Worm (Caenorhabditis elegans) whole organism, midembryonic: ENCODE data around the gene gab-1.

Experiments
- T22C8.4 ChIP-seq: fragments of 200-800 bp; sonication (Bioruptor generic); IDR thresholded peaks from 2 replicates; pipeline ENCODE4 v1.3.6; 2022; ENCODE audit warnings: missing genetic modification characterization, missing compliant biosample characterization
- cog-1 ChIP-seq: sonication (generic microtip); optimal IDR thresholded peaks from 2 replicates; lab custom pipeline; 2016; ENCODE audit warnings: missing genetic modification characterization, missing compliant biosample characterization
- flt-1 ChIP-seq: fragments of 200-800 bp; sonication (Bioruptor generic); IDR thresholded peaks from 2 replicates; pipeline ENCODE4 v1.3.6; 2022; ENCODE audit warnings: missing genetic modification characterization, missing compliant biosample characterization
- klf-2 ChIP-seq: fragments of 200-800 bp; sonication (Bioruptor generic); conservative IDR thresholded peaks from 2 replicates; pipeline ENCODE4 v1.3.6; 2022; ENCODE audit warnings: missing genetic modification reagents, missing genetic modification characterization, missing compliant biosample characterization
- med-1 ChIP-seq: sonication (generic microtip); optimal IDR thresholded peaks from 2 replicates; lab custom pipeline; 2017; ENCODE audit warnings: missing genetic modification characterization, mild to moderate bottlenecking, missing compliant biosample characterization, antibody characterized with exemption, missing genetic modification reagents; ENCODE audit not compliant: insufficient read depth
- ref-1 ChIP-seq: fragments of 200-800 bp; sonication (Bioruptor generic); conservative IDR thresholded peaks from 2 replicates; pipeline ENCODE4 v1.3.6; 2022; ENCODE audit warnings: missing genetic modification reagents, missing genetic modification characterization, missing compliant biosample characterization
- tab-1 ChIP-seq: fragments of 200-800 bp; sonication (Bioruptor generic); IDR thresholded peaks from 2 replicates; pipeline ENCODE4 v1.3.6; 2022; ENCODE audit warnings: missing genetic modification characterization, missing compliant biosample characterization
- ztf-23 ChIP-seq: fragments of 200-800 bp; sonication (Bioruptor generic); IDR thresholded peaks from 2 replicates; pipeline ENCODE4 v1.3.6; 2022; ENCODE audit warnings: missing genetic modification reagents, missing genetic modification characterization, missing compliant biosample characterization
- ztf-29 ChIP-seq: fragments of 200-800 bp; sonication (Bioruptor generic); IDR thresholded peaks from 2 replicates; pipeline ENCODE4 v1.3.6; 2022; ENCODE audit warnings: missing genetic modification reagents, missing genetic modification characterization, missing compliant biosample characterization

Gene gab-1

DNA sequence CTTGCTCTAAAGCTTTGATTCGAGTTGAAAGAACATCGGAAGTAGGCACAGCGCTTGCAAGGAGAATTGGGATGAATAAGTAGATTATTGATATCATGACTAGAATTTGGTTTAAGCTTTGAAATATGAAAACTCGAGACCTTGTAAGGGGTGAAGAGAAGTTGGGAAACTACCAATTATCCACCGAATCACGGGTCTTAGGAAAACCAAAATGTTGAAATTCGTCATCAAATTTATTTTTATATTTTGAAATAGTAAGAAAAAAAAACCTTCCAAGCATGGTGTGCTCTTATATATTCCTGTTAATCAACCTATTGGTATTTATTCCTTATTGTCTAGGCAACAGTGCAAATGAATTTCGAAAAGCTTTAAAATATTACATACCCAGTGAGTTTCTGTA is 28.7 kb downstream of the gab-1 start, which contains the start of the genes irld-60 and irld-20:
irld-60 (minus strand) TSS at position 101 of the 400 bp plus-strand sequence.
irld-20 (plus strand) TSS at position 279 of the 400 bp plus-strand sequence.
- TF ChIP-seq tab-1 (GFP tag; lab: Robert Waterston, UW) (no peak), ztf-23 (GFP tag; lab: Robert Waterston, UW) (no peak), ref-1 (GFP tag; lab: Robert Waterston, UW) (no peak), ztf-29 (GFP tag; lab: Robert Waterston, UW) (no peak), cog-1 (tag; lab: Kevin White, UChicago) (no peak), klf-2 (GFP tag; lab: Robert Waterston, UW) (no peak), T22C8.4 (GFP tag; lab: Robert Waterston, UW) (no peak), flt-1 (GFP tag; lab: Robert Waterston, UW) (no peak), med-1 (GFP tag; lab: Kevin White, UChicago) (no peak)

DNA sequence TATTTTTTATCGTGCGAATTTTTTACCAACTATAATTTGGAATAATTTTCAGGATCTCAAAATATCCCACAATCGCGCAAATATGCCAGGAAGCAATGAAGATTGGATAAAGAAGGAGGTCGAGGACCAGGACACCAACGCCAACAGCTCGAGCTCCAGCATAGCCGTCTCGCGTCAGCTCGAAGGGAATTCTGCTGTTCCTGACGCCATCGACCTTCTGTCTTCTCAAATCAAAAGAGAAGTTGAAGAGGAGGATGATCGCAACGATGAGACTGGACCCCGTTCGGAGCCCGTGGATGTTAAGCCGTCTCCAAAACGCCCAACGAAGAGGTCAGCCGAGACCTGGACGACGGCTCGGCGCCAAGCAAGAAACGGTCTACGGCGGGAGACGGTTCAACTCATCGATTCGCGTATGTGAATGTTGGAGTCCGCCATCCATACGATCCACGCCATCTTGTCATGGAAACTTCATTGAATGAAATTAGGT is 33.1 kb downstream of the gab-1 start, which contains the start of gene Y111B2A.21:
Y111B2A.21 (plus strand) TSS at position 51 of the 487 bp plus-strand sequence.
- TF ChIP-seq tab-1 (GFP tag; lab: Robert Waterston, UW) (no peak), flt-1 (GFP tag; lab: Robert Waterston, UW) (no peak), ztf-23 (GFP tag; lab: Robert Waterston, UW) (no peak), klf-2 (GFP tag; lab: Robert Waterston, UW) (no peak), ref-1 (GFP tag; lab: Robert Waterston, UW) (no peak), cog-1 (tag; lab: Kevin White, UChicago) (no peak), T22C8.4 (GFP tag; lab: Robert Waterston, UW) (no peak), ztf-29 (GFP tag; lab: Robert Waterston, UW) (no peak), med-1 (GFP tag; lab: Kevin White, UChicago) (no peak)

DNA sequence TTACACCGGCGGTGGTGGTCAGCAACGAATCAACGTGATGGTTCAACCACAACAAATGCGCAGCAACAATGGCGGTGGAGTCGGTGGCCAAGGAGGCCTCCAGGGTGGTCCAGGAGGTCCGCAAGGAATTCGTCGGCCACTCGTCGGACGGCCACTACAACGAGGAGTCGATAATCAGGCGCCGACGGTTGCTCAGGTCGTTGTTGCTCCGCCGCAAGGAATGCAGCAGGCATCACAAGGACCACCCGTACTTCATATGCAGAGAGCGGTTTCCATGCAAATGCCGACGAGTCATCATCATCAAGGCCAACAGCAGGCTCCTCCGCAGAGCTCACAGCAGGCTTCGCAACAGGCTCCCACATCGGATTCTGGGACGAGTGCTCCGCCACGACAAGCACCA is 36.0 kb downstream of the gab-1 start:
- TF ChIP-seq ztf-23 (GFP tag; lab: Robert Waterston, UW) = no peak
- TF ChIP-seq ref-1 (GFP tag; lab: Robert Waterston, UW) = no peak
- no peak for TF ChIP-seq klf-2 (GFP tag; lab: Robert Waterston, UW)
- no peak for TF ChIP-seq tab-1 (GFP tag; lab: Robert Waterston, UW)
- no peak for TF ChIP-seq T22C8.4 (GFP tag; lab: Robert Waterston, UW)
- TF ChIP-seq flt-1 (GFP tag; lab: Robert Waterston, UW) = no peak
- no peak for TF ChIP-seq ztf-29 (GFP tag; lab: Robert Waterston, UW)
- no peak for TF ChIP-seq med-1 (GFP tag; lab: Kevin White, UChicago)
- TF ChIP-seq cog-1 (tag; lab: Kevin White, UChicago) = no peak

DNA sequence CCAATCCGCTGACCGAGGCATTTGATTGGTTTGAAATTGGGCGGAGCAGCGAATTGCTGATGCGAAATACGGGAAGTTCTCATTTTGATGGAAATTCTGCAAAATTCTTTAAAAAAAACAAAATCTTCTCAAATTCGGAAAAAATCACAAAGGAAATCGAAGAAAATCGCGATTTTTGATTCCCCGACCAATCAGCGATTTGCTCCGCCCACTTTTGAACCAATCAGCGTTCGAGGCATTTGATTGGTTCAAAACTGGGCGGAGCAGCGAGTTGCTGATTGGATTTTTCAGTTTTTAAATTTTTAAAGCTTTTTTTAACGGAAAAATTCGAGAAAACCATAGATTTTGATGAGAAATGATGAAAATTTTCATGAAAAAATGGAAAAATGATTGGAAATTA is 39.2 kb downstream of the gab-1 start:
- TF ChIP-seq ztf-23 (GFP tag; lab: Robert Waterston, UW) (no peak), klf-2 (GFP tag; lab: Robert Waterston, UW) (no peak), flt-1 (GFP tag; lab: Robert Waterston, UW) (no peak), tab-1 (GFP tag; lab: Robert Waterston, UW) (no peak), cog-1 (tag; lab: Kevin White, UChicago) (no peak), T22C8.4 (GFP tag; lab: Robert Waterston, UW) (no peak), ztf-29 (GFP tag; lab: Robert Waterston, UW) (no peak), ref-1 (GFP tag; lab: Robert Waterston, UW) (no peak), med-1 (GFP tag; lab: Kevin White, UChicago) (no peak)

DNA sequence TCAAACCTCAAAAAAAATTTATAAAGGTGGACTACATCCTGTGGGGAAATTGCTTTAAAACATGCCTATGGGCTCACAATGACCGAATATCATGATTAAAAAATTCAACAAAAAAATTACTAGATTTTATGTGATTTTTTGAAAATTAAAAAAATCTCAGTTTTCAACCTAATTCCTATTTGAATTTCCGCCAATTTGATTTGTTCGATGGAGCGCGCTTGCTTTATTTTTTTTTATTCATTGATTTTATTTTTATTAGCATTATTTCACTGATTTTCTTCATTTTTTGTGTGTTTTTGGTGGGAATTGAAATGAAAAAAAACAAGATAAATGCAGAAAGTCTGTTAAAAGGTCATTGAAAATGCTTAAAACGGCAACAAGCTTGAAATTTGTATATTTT is 40.6 kb downstream of the gab-1 start:
- TF ChIP-seq cog-1 (tag; lab: Kevin White, UChicago) (no peak), flt-1 (GFP tag; lab: Robert Waterston, UW) (no peak), tab-1 (GFP tag; lab: Robert Waterston, UW) (no peak), ztf-29 (GFP tag; lab: Robert Waterston, UW) (no peak), ztf-23 (GFP tag; lab: Robert Waterston, UW) (no peak), klf-2 (GFP tag; lab: Robert Waterston, UW) (no peak), T22C8.4 (GFP tag; lab: Robert Waterston, UW) (no peak), ref-1 (GFP tag; lab: Robert Waterston, UW) (no peak), med-1 (GFP tag; lab: Kevin White, UChicago) (no peak)

DNA sequence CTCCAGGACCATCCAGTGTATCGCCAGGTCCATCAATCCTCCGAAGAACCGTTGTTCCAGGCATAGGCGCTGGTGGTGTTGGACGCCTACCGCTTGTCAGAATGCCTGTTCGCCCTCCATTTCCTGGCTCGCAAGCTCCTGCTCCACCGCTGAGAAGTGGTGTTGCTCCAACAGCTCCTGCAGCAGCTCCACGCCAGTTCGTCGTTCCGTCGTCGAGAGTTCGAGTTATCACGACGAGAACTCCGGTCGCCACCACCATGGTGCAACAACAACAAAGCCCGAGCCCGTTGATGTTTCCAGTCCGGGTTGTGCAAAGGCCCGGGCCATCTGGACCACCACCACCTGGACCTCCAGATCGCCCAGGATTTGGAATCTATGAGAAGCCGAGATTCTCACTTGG is 51.4 kb downstream of the gab-1 start:
- TF ChIP-seq med-1 (GFP tag; lab: Kevin White, UChicago) (no peak), flt-1 (GFP tag; lab: Robert Waterston, UW) (no peak), tab-1 (GFP tag; lab: Robert Waterston, UW) (no peak), klf-2 (GFP tag; lab: Robert Waterston, UW) (no peak), ref-1 (GFP tag; lab: Robert Waterston, UW) (no peak), T22C8.4 (GFP tag; lab: Robert Waterston, UW) (no peak), ztf-29 (GFP tag; lab: Robert Waterston, UW) (no peak), ztf-23 (GFP tag; lab: Robert Waterston, UW) (no peak), cog-1 (tag; lab: Kevin White, UChicago) (no peak)
